Worm (Caenorhabditis elegans): ENCODE data around the gene nlp-24.

The nlp-24 gene

ce11 chrV:11615948-11616681 lies at the start of gene nlp-24:
nlp-24 (plus strand) TSS chrV:11616376.
- TF ChIP-seq ceh-100 (GFP tag; IDR thresholded peaks at IDR 0.05): no peak
- peak; percentile 78 for TF ChIP-seq ztf-26 (tag; optimal IDR thresholded peaks at IDR 0.05)
- TF ChIP-seq atf-7 (tag; optimal IDR thresholded peaks at IDR 0.05): no peak
- no peak for TF ChIP-seq ztf-28 (GFP tag; IDR thresholded peaks at IDR 0.05)
- peak; percentile 51; the same call in 1 of the 2 replicates for TF ChIP-seq lin-26 (GFP tag; IDR thresholded peaks at IDR 0.05)
- TF ChIP-seq xnd-1 (tag; optimal IDR thresholded peaks at IDR 0.05): no peak
- TF ChIP-seq ama-1 (optimal IDR thresholded peaks at IDR 0.05): peak; percentile 79
- TF ChIP-seq ama-1 (GFP tag; optimal IDR thresholded peaks at IDR 0.05): no peak
- peak; percentile 68 for TF ChIP-seq somi-1 (GFP tag; optimal IDR thresholded peaks at IDR 0.05)
- no peak for TF ChIP-seq nfyb-1 (GFP tag; IDR thresholded peaks at IDR 0.05)

- TF ChIP-seq nhr-80 (tag; optimal IDR thresholded peaks at IDR 0.05): peak; percentile 5
- no peak for TF ChIP-seq F23B12.7 (tag; optimal IDR thresholded peaks at IDR 0.05; ENCODE audit: insufficient read depth)
- no peak for TF ChIP-seq akir-1 (GFP tag; optimal IDR thresholded peaks at IDR 0.05)
- TF ChIP-seq ceh-58 (GFP tag; IDR thresholded peaks at IDR 0.05): no peak
Measured at ce11 chrV:11570169-11570651, 46.0 kb upstream of the nlp-24 start, which contains the start of the genes nhr-101 and pms-2. nhr-101 (plus strand) TSS chrV:11570476. pms-2 (minus strand) TSS chrV:11570601.

ce11 chrV:11572803-11573490 lies 43.2 kb upstream of the nlp-24 start, which contains the start of the genes H12C20.7 and nhr-68:
H12C20.7 (minus strand) TSS chrV:11572990.
nhr-68 (plus strand) TSS chrV:11573440.
- TF ChIP-seq attf-5 (GFP tag; optimal IDR thresholded peaks at IDR 0.05) (peak; percentile 70), ztf-25 (GFP tag; IDR thresholded peaks at IDR 0.05) (no peak), ceh-27 (GFP tag; optimal IDR thresholded peaks at IDR 0.05) (peak; percentile 23), mxl-1 (tag; optimal IDR thresholded peaks at IDR 0.05) (no peak), Y79H2A.3 (GFP tag; conservative IDR thresholded peaks at IDR 0.05) (0 out of 2 replicates have a peak, but pooled peaks have one; percentile 27), sea-2 (GFP tag; IDR thresholded peaks at IDR 0.05) (no peak), efl-1 (GFP tag; optimal IDR thresholded peaks at IDR 0.05) (no peak), attf-6 (GFP tag; IDR thresholded peaks at IDR 0.05) (no peak), snpc-1.1 (tag; optimal IDR thresholded peaks at IDR 0.05; ENCODE audit: insufficient read depth) (no peak), zfh-2 (GFP tag; conservative IDR thresholded peaks at IDR 0.05) (no peak), lin-26 (GFP tag; IDR thresholded peaks at IDR 0.05) (peak; percentile 51; the same call in 1 of the 2 replicates), F57A8.1 (GFP tag; optimal IDR thresholded peaks at IDR 0.05) (no peak), ZK185.1 (tag; optimal IDR thresholded peaks at IDR 0.05; ENCODE audit: poor library complexity, severe bottlenecking) (peak; percentile 84), lag-1 (GFP tag; IDR thresholded peaks at IDR 0.05) (0 out of 2 replicates have a peak, but pooled peaks have one; percentile 38), B0035.1 (tag; optimal IDR thresholded peaks at IDR 0.05) (peak; percentile 29), nhr-27 (tag; optimal IDR thresholded peaks at IDR 0.05) (no peak), nhr-90 (tag; optimal IDR thresholded peaks at IDR 0.05) (peak; percentile 78), cebp-2 (GFP tag; IDR thresholded peaks at IDR 0.05) (no peak), egl-18 (GFP tag; IDR thresholded peaks at IDR 0.05) (no peak), nfya-2 (GFP tag; IDR thresholded peaks at IDR 0.05) (no peak), tlf-1 (GFP tag; optimal IDR thresholded peaks at IDR 0.05) (peak; percentile 91), hmg-1.2 (GFP tag; IDR thresholded peaks at IDR 0.05) (no peak), madf-10 (tag; optimal IDR thresholded peaks at IDR 0.05) (peak; percentile 85), nhr-179 (tag; optimal IDR thresholded peaks at IDR 0.05) (no peak), let-607 (tag; optimal IDR thresholded peaks at IDR 0.05) (peak; percentile 28 to 76), rcor-1 (GFP tag; IDR thresholded peaks at IDR 0.05) (0 out of 2 replicates have a peak, but pooled peaks have one; percentile 16), lin-40 (tag; optimal IDR thresholded peaks at IDR 0.05) (peak; percentile 95), D2030.7 (GFP tag; IDR thresholded peaks at IDR 0.05) (no peak), F33H1.4 (GFP tag; IDR thresholded peaks at IDR 0.05) (no peak), F57C9.4 (tag; optimal IDR thresholded peaks at IDR 0.05) (no peak)
